Fruit fly (Drosophila melanogaster): ENCODE measurements around the gene CG33673.

- TF ChIP-seq CG9948 (tag; optimal IDR thresholded peaks at IDR 0.05), result no peak
- no peak for TF ChIP-seq CG15710 (tag; optimal IDR thresholded peaks at IDR 0.05)
- TF ChIP-seq CG8301 (tag; optimal IDR thresholded peaks at IDR 0.05), result no peak
- TF ChIP-seq EcR (GFP tag; optimal IDR thresholded peaks at IDR 0.05), result no peak
Measured at dm6 chr2L:1938004-1938403, 8.5 kb downstream of the CG33673 start.

All from whole organism, pupa.